Fruit fly (Drosophila melanogaster): ENCODE measurements around the gene Snx27.

DNA sequence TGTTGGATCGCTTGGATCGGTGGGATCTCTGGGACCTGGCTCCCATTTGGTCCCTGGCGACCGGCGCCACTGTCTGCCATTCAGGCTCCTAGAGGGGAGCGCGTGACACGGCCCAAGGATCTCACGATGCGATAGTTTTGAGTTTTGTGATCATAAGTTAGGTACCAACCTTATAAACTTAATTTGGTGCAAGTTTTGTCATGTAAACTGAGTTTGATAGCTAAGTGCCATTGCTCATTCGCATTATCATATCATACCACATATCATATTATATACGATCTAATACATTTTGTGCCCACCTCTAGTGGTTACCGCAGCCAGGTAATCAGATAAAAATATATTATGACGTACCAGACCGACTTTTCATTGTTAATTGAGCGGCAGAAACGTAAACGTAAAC, 41.9 kb downstream of the Snx27 start:
- TF ChIP-seq dsf (GFP tag; optimal IDR thresholded peaks at IDR 0.05; ENCODE audit: borderline replicate concordance) (no peak), Sp1 (GFP tag; optimal IDR thresholded peaks at IDR 0.05) (no peak), Mio (GFP tag; optimal IDR thresholded peaks at IDR 0.05) (no peak), dmrt93B (GFP tag; optimal IDR thresholded peaks at IDR 0.05) (no peak), OdsH (GFP tag; optimal IDR thresholded peaks at IDR 0.05) (no peak), h (GFP tag; optimal IDR thresholded peaks at IDR 0.05) (no peak), CrebA (GFP tag; optimal IDR thresholded peaks at IDR 0.05; ENCODE audit: borderline replicate concordance) (no peak), psq (GFP tag; optimal IDR thresholded peaks at IDR 0.05) (no peak), Abd-B (GFP tag; optimal IDR thresholded peaks at IDR 0.05) (no peak), br (GFP tag; optimal IDR thresholded peaks at IDR 0.05) (no peak), fru (GFP tag; optimal IDR thresholded peaks at IDR 0.05) (no peak)
